Fruit fly (Drosophila melanogaster) whole organism, embryonic: ENCODE results near the gene CG1273.
A peak's percentile ranks its signal among the peaks of the same experiment; 100 is the strongest.

Experiments
- Adf1 ChIP-seq: fragments of 200-800 bp; sonication (Bioruptor generic); IDR thresholded peaks from 2 replicates; pipeline ENCODE4 v1.3.6; 2022; ENCODE audit warnings: missing biosample characterization, missing genetic modification characterization
- Atf-2 ChIP-seq: fragments of 200-800 bp; sonication (Bioruptor generic); optimal IDR thresholded peaks from 2 replicates; lab custom pipeline; 2016; ENCODE audit warnings: missing biosample characterization, missing genetic modification characterization
- Bdp1 ChIP-seq: fragments of 200-800 bp; sonication (Bioruptor generic); optimal IDR thresholded peaks from 3 replicates; lab custom pipeline; 2016; ENCODE audit warnings: missing biosample characterization, missing genetic modification characterization
- CG10209 ChIP-seq: fragments of 200-800 bp; sonication (Bioruptor generic); optimal IDR thresholded peaks from 3 replicates; lab custom pipeline; 2017; ENCODE audit warnings: missing biosample characterization, mild to moderate bottlenecking, missing genetic modification characterization, missing genetic modification reagents
- CG1024 ChIP-seq: fragments of 200-800 bp; sonication (Bioruptor generic); IDR thresholded peaks from 2 replicates; pipeline ENCODE4 v1.3.6; 2022; ENCODE audit warnings: missing biosample characterization, missing genetic modification characterization
- CG10366 ChIP-seq: fragments of 200-800 bp; sonication (Bioruptor generic); IDR thresholded peaks from 2 replicates; pipeline ENCODE4 v1.3.6; 2022; ENCODE audit warnings: missing biosample characterization, missing genetic modification characterization
- CG10431 ChIP-seq: fragments of 200-800 bp; sonication (Bioruptor generic); optimal IDR thresholded peaks from 3 replicates; lab custom pipeline; 2018; ENCODE audit warnings: missing biosample characterization, mild to moderate bottlenecking, missing genetic modification characterization
- CG10565 ChIP-seq: fragments of 200-800 bp; sonication (Bioruptor generic); optimal IDR thresholded peaks from 3 replicates; lab custom pipeline; 2016; ENCODE audit warnings: missing biosample characterization, mild to moderate bottlenecking, missing genetic modification characterization
- CG11560 ChIP-seq: fragments of 200-800 bp; sonication (Bioruptor generic); IDR thresholded peaks from 3 replicates; pipeline ENCODE4 v1.3.6; 2022; ENCODE audit warnings: missing biosample characterization, missing genetic modification characterization
- CG13894 ChIP-seq: fragments of 200-800 bp; sonication (Bioruptor generic); optimal IDR thresholded peaks from 3 replicates; lab custom pipeline; 2018; ENCODE audit warnings: missing biosample characterization, mild to moderate bottlenecking, missing genetic modification characterization, moderate library complexity
- CG15601 ChIP-seq: fragments of 200-800 bp; sonication (Bioruptor generic); optimal IDR thresholded peaks from 3 replicates; lab custom pipeline; 2019; ENCODE audit warnings: missing biosample characterization, mild to moderate bottlenecking, missing genetic modification characterization, moderate library complexity
- CG16815 ChIP-seq: fragments of 200-800 bp; sonication (Bioruptor generic); optimal IDR thresholded peaks from 3 replicates; lab custom pipeline; 2017; ENCODE audit warnings: missing biosample characterization, mild to moderate bottlenecking, missing genetic modification characterization
- CG16863 ChIP-seq: fragments of 200-800 bp; sonication (Bioruptor generic); optimal IDR thresholded peaks from 3 replicates; lab custom pipeline; 2016; ENCODE audit warnings: missing biosample characterization, missing genetic modification characterization
- CG18262 ChIP-seq: fragments of 200-800 bp; optimal IDR thresholded peaks from 3 replicates; lab custom pipeline; 2019; ENCODE audit warnings: missing biosample characterization, mild to moderate bottlenecking, missing genetic modification characterization, moderate library complexity
- CG18476 ChIP-seq: fragments of 200-800 bp; sonication (Bioruptor generic); optimal IDR thresholded peaks from 2 replicates; lab custom pipeline; 2016; ENCODE audit warnings: missing biosample characterization, mild to moderate bottlenecking, missing genetic modification characterization
- CG2129 ChIP-seq: fragments of 200-800 bp; sonication (Bioruptor generic); IDR thresholded peaks from 2 replicates; pipeline ENCODE4 v1.3.6; 2022; ENCODE audit warnings: missing biosample characterization, missing genetic modification characterization; ENCODE audit not compliant: partially characterized antibody
- CG2202 ChIP-seq: fragments of 200-800 bp; sonication (Bioruptor generic); optimal IDR thresholded peaks from 2 replicates; lab custom pipeline; 2018; ENCODE audit warnings: missing biosample characterization, mild to moderate bottlenecking, missing genetic modification characterization
- CG3163 ChIP-seq: fragments of 200-800 bp; sonication (Bioruptor generic); optimal IDR thresholded peaks from 3 replicates; lab custom pipeline; 2016; ENCODE audit warnings: missing biosample characterization, missing genetic modification characterization
- CG32532 ChIP-seq: fragments of 200-800 bp; sonication (Bioruptor generic); IDR thresholded peaks from 2 replicates; pipeline ENCODE4 v1.3.6; 2022; ENCODE audit warnings: missing biosample characterization, missing genetic modification characterization
- CG32767 ChIP-seq: fragments of 200-800 bp; sonication (Bioruptor generic); IDR thresholded peaks from 2 replicates; pipeline ENCODE4 v1.3.6; 2022; ENCODE audit warnings: missing biosample characterization, missing genetic modification characterization
- CG32772 ChIP-seq: fragments of 200-800 bp; sonication (Bioruptor generic); IDR thresholded peaks from 2 replicates; pipeline ENCODE4 v1.3.6; 2022; ENCODE audit warnings: missing biosample characterization, missing genetic modification characterization
- CG33213 ChIP-seq: fragments of 200-800 bp; sonication (Bioruptor generic); optimal IDR thresholded peaks from 3 replicates; lab custom pipeline; 2016; ENCODE audit warnings: missing biosample characterization, missing genetic modification characterization
- CG8281 ChIP-seq: fragments of 200-800 bp; sonication (Bioruptor generic); optimal IDR thresholded peaks from 2 replicates; lab custom pipeline; 2018; ENCODE audit warnings: missing biosample characterization, mild to moderate bottlenecking, missing genetic modification characterization, moderate library complexity
- CG8478 ChIP-seq: fragments of >200 bp; optimal IDR thresholded peaks from 2 replicates; lab custom pipeline; 2018
- CG8944 ChIP-seq: fragments of 200-800 bp; sonication (Bioruptor generic); optimal IDR thresholded peaks from 3 replicates; lab custom pipeline; 2016; ENCODE audit warnings: missing biosample characterization, missing genetic modification characterization
- CG9215 ChIP-seq: fragments of 200-800 bp; sonication (Bioruptor generic); IDR thresholded peaks from 2 replicates; pipeline ENCODE4 v1.3.6; 2022; ENCODE audit warnings: missing biosample characterization, missing genetic modification characterization
- CG9437 ChIP-seq: fragments of 200-800 bp; sonication (Bioruptor generic); optimal IDR thresholded peaks from 2 replicates; lab custom pipeline; 2018; ENCODE audit warnings: missing biosample characterization, mild to moderate bottlenecking, missing genetic modification characterization
- Dip2 ChIP-seq: fragments of 200-800 bp; sonication (Bioruptor generic); IDR thresholded peaks from 2 replicates; pipeline ENCODE4 v1.3.6; 2022; ENCODE audit warnings: missing biosample characterization, missing genetic modification characterization
- HLH54F ChIP-seq: fragments of 200-800 bp; sonication (Bioruptor generic); optimal IDR thresholded peaks from 3 replicates; lab custom pipeline; 2016; ENCODE audit warnings: missing biosample characterization, missing genetic modification characterization
- Nf-YB ChIP-seq: fragments of 200-800 bp; sonication (Bioruptor generic); optimal IDR thresholded peaks from 3 replicates; lab custom pipeline; 2019; ENCODE audit warnings: missing biosample characterization, mild to moderate bottlenecking, missing genetic modification characterization, moderate library complexity
- Ravus ChIP-seq: fragments of 200-800 bp; sonication (Bioruptor generic); IDR thresholded peaks from 2 replicates; pipeline ENCODE4 v1.3.6; 2022; ENCODE audit warnings: missing biosample characterization, missing genetic modification characterization
- Scr ChIP-seq: fragments of 200-800 bp; sonication (Bioruptor generic); IDR thresholded peaks from 2 replicates; pipeline ENCODE4 v1.3.6; 2022; ENCODE audit warnings: missing biosample characterization, missing genetic modification characterization; ENCODE audit not compliant: partially characterized antibody
- Spps ChIP-seq: fragments of 200-800 bp; sonication (Bioruptor generic); optimal IDR thresholded peaks from 2 replicates; lab custom pipeline; 2018; ENCODE audit warnings: missing biosample characterization, mild to moderate bottlenecking, missing genetic modification characterization
- Sry-β ChIP-seq: fragments of 200-800 bp; sonication (Bioruptor generic); optimal IDR thresholded peaks from 2 replicates; lab custom pipeline; 2018; ENCODE audit warnings: missing biosample characterization, mild to moderate bottlenecking, missing genetic modification characterization, moderate library complexity
- Usf ChIP-seq: fragments of 200-800 bp; sonication (Bioruptor generic); optimal IDR thresholded peaks from 2 replicates; lab custom pipeline; 2017; ENCODE audit warnings: missing genotype, missing biosample characterization, missing genetic modification characterization
- amos ChIP-seq: fragments of 200-800 bp; sonication (Bioruptor generic); IDR thresholded peaks from 2 replicates; pipeline ENCODE4 v1.3.6; 2022; ENCODE audit warnings: missing biosample characterization, missing genetic modification characterization; ENCODE audit not compliant: partially characterized antibody
- ap ChIP-seq: fragments of 200-800 bp; sonication (Bioruptor generic); IDR thresholded peaks from 2 replicates; pipeline ENCODE4 v1.3.6; 2022; ENCODE audit warnings: missing biosample characterization, missing genetic modification characterization
- bowl ChIP-seq: fragments of 200-800 bp; sonication (Bioruptor generic); IDR thresholded peaks from 2 replicates; pipeline ENCODE4 v1.3.6; 2022; ENCODE audit warnings: missing biosample characterization, missing genetic modification characterization
- croc ChIP-seq: fragments of 200-800 bp; sonication (Bioruptor generic); conservative IDR thresholded peaks from 3 replicates; pipeline ENCODE4 v1.3.6; 2022; ENCODE audit warnings: missing biosample characterization, missing genetic modification characterization
- en ChIP-seq: fragments of 200-800 bp; sonication (Bioruptor generic); optimal IDR thresholded peaks from 2 replicates; lab custom pipeline; 2016; ENCODE audit warnings: missing biosample characterization, missing genetic modification characterization
- fd102C ChIP-seq: fragments of 200-800 bp; sonication (Bioruptor generic); optimal IDR thresholded peaks from 2 replicates; lab custom pipeline; 2018; ENCODE audit warnings: missing biosample characterization, mild to moderate bottlenecking, missing genetic modification characterization, moderate library complexity
- fd3F ChIP-seq: fragments of 200-800 bp; sonication (Bioruptor generic); optimal IDR thresholded peaks from 2 replicates; lab custom pipeline; 2018; ENCODE audit warnings: missing biosample characterization, mild to moderate bottlenecking, missing genetic modification characterization, moderate library complexity
- gem ChIP-seq: fragments of 200-800 bp; sonication (Bioruptor generic); optimal IDR thresholded peaks from 2 replicates; lab custom pipeline; 2019; ENCODE audit warnings: missing biosample characterization, mild to moderate bottlenecking, missing genetic modification characterization, moderate library complexity
- hbn ChIP-seq: fragments of 200-800 bp; sonication (Bioruptor generic); IDR thresholded peaks from 2 replicates; pipeline ENCODE4 v1.3.6; 2022; ENCODE audit warnings: missing biosample characterization, missing genetic modification characterization; ENCODE audit not compliant: partially characterized antibody
- lab ChIP-seq: fragments of 200-800 bp; sonication (Bioruptor generic); optimal IDR thresholded peaks from 3 replicates; lab custom pipeline; 2017; ENCODE audit warnings: missing biosample characterization, missing genetic modification characterization, mild to moderate bottlenecking, moderate library complexity, missing genetic modification reagents
- mirr ChIP-seq: fragments of 200-800 bp; sonication (Bioruptor generic); optimal IDR thresholded peaks from 3 replicates; lab custom pipeline; 2018; ENCODE audit warnings: missing biosample characterization, mild to moderate bottlenecking, missing genetic modification characterization
- ranshi ChIP-seq: fragments of 200-800 bp; sonication (Bioruptor generic); IDR thresholded peaks from 2 replicates; pipeline ENCODE4 v1.3.6; 2022; ENCODE audit warnings: missing biosample characterization, missing genetic modification characterization
- ro ChIP-seq: fragments of 200-800 bp; sonication (Bioruptor generic); IDR thresholded peaks from 2 replicates; pipeline ENCODE4 v1.3.6; 2022; ENCODE audit warnings: missing biosample characterization, missing genetic modification characterization
- schlank ChIP-seq: fragments of 200-800 bp; sonication (Bioruptor generic); optimal IDR thresholded peaks from 2 replicates; lab custom pipeline; 2018; ENCODE audit warnings: missing biosample characterization, mild to moderate bottlenecking, missing genetic modification characterization
- slp2 ChIP-seq: fragments of 200-800 bp; sonication (Bioruptor generic); optimal IDR thresholded peaks from 2 replicates; lab custom pipeline; 2016; ENCODE audit warnings: missing biosample characterization, missing genetic modification characterization
- trh ChIP-seq: fragments of 200-800 bp; sonication (Bioruptor generic); optimal IDR thresholded peaks from 2 replicates; lab custom pipeline; 2016; ENCODE audit warnings: missing biosample characterization, missing genetic modification characterization

The CG1273 gene

DNA sequence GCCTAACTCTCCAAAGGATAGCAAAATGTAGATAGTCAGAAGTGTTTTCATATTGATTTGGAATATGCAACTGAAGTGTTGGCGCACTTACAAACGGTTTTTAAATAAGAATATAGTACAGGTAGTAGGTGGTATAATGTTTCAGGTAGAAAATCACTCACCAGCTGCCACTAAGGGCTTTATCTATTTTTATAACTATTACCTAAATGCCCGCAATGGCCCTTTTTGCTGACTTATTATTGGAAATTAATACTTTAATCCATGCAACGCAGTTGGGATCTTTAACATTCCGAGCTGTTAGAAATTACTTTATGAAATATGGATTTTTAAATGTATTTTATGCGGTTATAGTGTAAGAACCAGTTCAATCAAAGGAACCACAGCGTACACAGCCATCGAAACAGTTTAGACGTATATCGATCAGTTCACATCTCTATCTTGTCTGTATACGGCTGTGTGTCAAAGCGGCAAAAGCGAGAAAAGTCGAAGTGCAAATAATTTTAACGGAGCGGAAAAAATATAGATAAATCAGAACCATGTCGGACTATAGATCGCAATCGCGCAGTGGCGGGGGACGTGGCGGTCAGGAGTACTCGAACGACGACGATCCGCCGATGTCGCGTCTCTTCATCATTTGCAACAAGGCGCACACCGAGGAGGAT is 20.0 kb downstream of the CG1273 start, which contains the start of the genes srw and CG1316 (continued):
- TF ChIP-seq Usf (no peak), Dip2 (GFP tag; lab: Robert Waterston, UW) (no peak), Adf1 (GFP tag; lab: Robert Waterston, UW) (no peak), fd102C (GFP tag; lab: Kevin White, UChicago) (no peak), HLH54F (GFP tag; lab: Kevin White, UChicago) (no peak), CG10209 (GFP tag; lab: Kevin White, UChicago) (no peak), CG16815 (GFP tag; lab: Kevin White, UChicago) (no peak), en (GFP tag; lab: Kevin White, UChicago) (no peak), CG1024 (GFP tag; lab: Robert Waterston, UW) (no peak), CG11560 (tag; lab: Robert Waterston, UW) (no peak), gem (tag; lab: Kevin White, UChicago) (no peak), CG10565 (GFP tag; lab: Kevin White, UChicago) (no peak), croc (GFP tag; lab: Robert Waterston, UW) (no peak), CG9215 (GFP tag; lab: Robert Waterston, UW) (no peak), CG10431 (GFP tag; lab: Kevin White, UChicago) (no peak), ranshi (GFP tag; lab: Robert Waterston, UW) (no peak), CG15601 (tag; lab: Kevin White, UChicago) (no peak), trh (GFP tag; lab: Kevin White, UChicago) (no peak), amos (GFP tag; lab: Robert Waterston, UW) (peak; percentile 50; the same call in 1 of the 2 replicates), Nf-YB (no peak), bowl (GFP tag; lab: Robert Waterston, UW) (no peak), CG8281 (tag; lab: Kevin White, UChicago) (no peak), ro (GFP tag; lab: Robert Waterston, UW) (no peak), hbn (GFP tag; lab: Robert Waterston, UW) (no peak), CG33213 (GFP tag; lab: Kevin White, UChicago) (no peak), lab (GFP tag; lab: Kevin White, UChicago) (no peak), fd3F (GFP tag; lab: Kevin White, UChicago) (no peak), CG10366 (GFP tag; lab: Robert Waterston, UW) (no peak), ap (GFP tag; lab: Robert Waterston, UW) (no peak), CG32767 (GFP tag; lab: Robert Waterston, UW) (peak; percentile 99), Atf-2 (GFP tag; lab: Kevin White, UChicago) (no peak), Scr (peak; percentile 47), Spps (tag; lab: Kevin White, UChicago) (no peak), CG32532 (GFP tag; lab: Robert Waterston, UW) (no peak), CG3163 (GFP tag; lab: Kevin White, UChicago) (no peak), CG16863 (GFP tag; lab: Kevin White, UChicago) (no peak), CG13894 (tag; lab: Kevin White, UChicago) (no peak), CG8944 (GFP tag; lab: Kevin White, UChicago) (no peak), CG8478 (lab: Kevin White, UChicago) (no peak), slp2 (no peak), CG32772 (no peak), Sry-β (no peak), Ravus (no peak), CG18262 (tag; lab: Kevin White, UChicago) (no peak), schlank (tag; lab: Kevin White, UChicago) (no peak), Bdp1 (GFP tag; lab: Kevin White, UChicago) (no peak), CG9437 (GFP tag; lab: Kevin White, UChicago) (no peak), mirr (GFP tag; lab: Kevin White, UChicago) (no peak), CG18476 (GFP tag; lab: Kevin White, UChicago) (no peak), CG2129 (GFP tag; lab: Robert Waterston, UW) (no peak), CG2202 (no peak)
